Fruit fly (Drosophila melanogaster) whole organism, embryonic: ENCODE data around the gene slp1.

Experiments used
- B-H2 ChIP-seq: fragments of 200-800 bp; sonication (Bioruptor generic); optimal IDR thresholded peaks from 2 replicates; lab custom pipeline; 2018; ENCODE audit warnings: missing biosample characterization, mild to moderate bottlenecking, missing genetic modification characterization
- BEAF-32 ChIP-seq: fragments of 200-800 bp; sonication (Bioruptor generic); optimal IDR thresholded peaks from 3 replicates; lab custom pipeline; 2017; ENCODE audit warnings: missing biosample characterization, missing genetic modification characterization, mild to moderate bottlenecking, moderate library complexity, missing genetic modification reagents
- CG10274 ChIP-seq: fragments of 200-800 bp; sonication (Bioruptor generic); optimal IDR thresholded peaks from 3 replicates; lab custom pipeline; 2017; ENCODE audit warnings: missing biosample characterization, mild to moderate bottlenecking, missing genetic modification characterization
- CG10462 ChIP-seq: fragments of 200-800 bp; sonication (Bioruptor generic); optimal IDR thresholded peaks from 2 replicates; lab custom pipeline; 2016; ENCODE audit warnings: missing biosample characterization, missing genetic modification characterization
- CG14965 ChIP-seq: fragments of 200-800 bp; sonication (Bioruptor generic); optimal IDR thresholded peaks from 2 replicates; lab custom pipeline; 2016; ENCODE audit warnings: missing biosample characterization, missing genetic modification characterization, borderline replicate concordance
- CG1529 ChIP-seq: fragments of 200-800 bp; sonication (Bioruptor generic); optimal IDR thresholded peaks from 3 replicates; lab custom pipeline; 2018; ENCODE audit warnings: missing biosample characterization, missing genetic modification characterization
- CG1647 ChIP-seq: fragments of 200-800 bp; sonication (Bioruptor generic); optimal IDR thresholded peaks from 3 replicates; lab custom pipeline; 2016; ENCODE audit warnings: missing biosample characterization, missing genetic modification characterization
- CG18262 ChIP-seq: fragments of 200-800 bp; optimal IDR thresholded peaks from 3 replicates; lab custom pipeline; 2019; ENCODE audit warnings: missing biosample characterization, mild to moderate bottlenecking, missing genetic modification characterization, moderate library complexity
- CG18764 ChIP-seq: fragments of 200-800 bp; sonication (Bioruptor generic); optimal IDR thresholded peaks from 3 replicates; lab custom pipeline; 2016; ENCODE audit warnings: missing biosample characterization, missing genetic modification characterization
- CG2120 ChIP-seq: fragments of 200-800 bp; sonication (Bioruptor generic); optimal IDR thresholded peaks from 3 replicates; lab custom pipeline; 2016; ENCODE audit warnings: missing biosample characterization, missing genetic modification characterization
- CG31224 ChIP-seq: fragments of 200-800 bp; sonication (Bioruptor generic); IDR thresholded peaks from 2 replicates; pipeline ENCODE4 v1.3.6; 2022; ENCODE audit warnings: missing biosample characterization, missing genetic modification characterization
- CG31365 ChIP-seq: fragments of 200-800 bp; sonication (Bioruptor generic); optimal IDR thresholded peaks from 2 replicates; lab custom pipeline; 2018; ENCODE audit warnings: missing biosample characterization, mild to moderate bottlenecking, missing genetic modification characterization
- CG34376 ChIP-seq: fragments of 200-800 bp; sonication (Bioruptor generic); optimal IDR thresholded peaks from 2 replicates; lab custom pipeline; 2018; ENCODE audit warnings: missing biosample characterization, mild to moderate bottlenecking, missing genetic modification characterization
- CG4424 ChIP-seq: fragments of 200-800 bp; sonication (Bioruptor generic); optimal IDR thresholded peaks from 3 replicates; lab custom pipeline; 2016; ENCODE audit warnings: missing biosample characterization, missing genetic modification characterization
- CG5245 ChIP-seq: fragments of 200-800 bp; sonication (Bioruptor generic); optimal IDR thresholded peaks from 3 replicates; lab custom pipeline; 2016; ENCODE audit warnings: missing biosample characterization, missing genetic modification characterization
- CG7745 ChIP-seq: fragments of 200-800 bp; sonication (Bioruptor generic); optimal IDR thresholded peaks from 2 replicates; lab custom pipeline; 2018; ENCODE audit warnings: missing biosample characterization, mild to moderate bottlenecking, missing genetic modification characterization, moderate library complexity
- CG7786 ChIP-seq: fragments of 200-800 bp; sonication (Bioruptor generic); optimal IDR thresholded peaks from 2 replicates; lab custom pipeline; 2016; ENCODE audit warnings: missing biosample characterization, missing genetic modification characterization
- CG8281 ChIP-seq: fragments of 200-800 bp; sonication (Bioruptor generic); optimal IDR thresholded peaks from 2 replicates; lab custom pipeline; 2018; ENCODE audit warnings: missing biosample characterization, mild to moderate bottlenecking, missing genetic modification characterization, moderate library complexity
- CG8944 ChIP-seq: fragments of 200-800 bp; sonication (Bioruptor generic); optimal IDR thresholded peaks from 3 replicates; lab custom pipeline; 2016; ENCODE audit warnings: missing biosample characterization, missing genetic modification characterization
- CG9437 ChIP-seq: fragments of 200-800 bp; sonication (Bioruptor generic); optimal IDR thresholded peaks from 2 replicates; lab custom pipeline; 2018; ENCODE audit warnings: missing biosample characterization, mild to moderate bottlenecking, missing genetic modification characterization
- Dek ChIP-seq: fragments of 200-800 bp; sonication (Bioruptor generic); optimal IDR thresholded peaks from 3 replicates; lab custom pipeline; 2019; ENCODE audit warnings: missing biosample characterization, mild to moderate bottlenecking, missing genetic modification characterization, moderate library complexity
- Gsc ChIP-seq: fragments of 200-800 bp; sonication (Bioruptor generic); IDR thresholded peaks from 2 replicates; pipeline ENCODE4 v1.3.6; 2022; ENCODE audit warnings: missing biosample characterization, missing genetic modification characterization
- Hand ChIP-seq: fragments of 200-800 bp; sonication (Bioruptor generic); optimal IDR thresholded peaks from 2 replicates; lab custom pipeline; 2017; ENCODE audit warnings: mild to moderate bottlenecking, missing biosample characterization, missing genetic modification reagents, missing genetic modification characterization
- Max ChIP-seq: fragments of 200-800 bp; sonication (Bioruptor generic); optimal IDR thresholded peaks from 2 replicates; lab custom pipeline; 2016; ENCODE audit warnings: missing biosample characterization, mild to moderate bottlenecking, missing genetic modification characterization
- Mrtf ChIP-seq: fragments of 200-800 bp; sonication (Bioruptor generic); IDR thresholded peaks from 3 replicates; pipeline ENCODE4 v1.3.6; 2022; ENCODE audit warnings: missing biosample characterization, missing genetic modification characterization
- Scr ChIP-seq: fragments of 200-800 bp; sonication (Bioruptor generic); IDR thresholded peaks from 2 replicates; pipeline ENCODE4 v1.3.6; 2022; ENCODE audit warnings: missing biosample characterization, missing genetic modification characterization; ENCODE audit not compliant: partially characterized antibody
- al ChIP-seq: fragments of 200-800 bp; sonication (Bioruptor generic); IDR thresholded peaks from 2 replicates; pipeline ENCODE4 v1.3.6; 2022; ENCODE audit warnings: missing biosample characterization, missing genetic modification characterization
- ash1 ChIP-seq: fragments of 200-800 bp; sonication (Bioruptor generic); optimal IDR thresholded peaks from 2 replicates; lab custom pipeline; 2018; ENCODE audit warnings: missing biosample characterization, mild to moderate bottlenecking, missing genetic modification characterization
- bab2 ChIP-seq: fragments of 200-800 bp; sonication (Bioruptor generic); optimal IDR thresholded peaks from 2 replicates; lab custom pipeline; 2016; ENCODE audit warnings: missing biosample characterization, missing genetic modification characterization
- bbx ChIP-seq: fragments of 200-800 bp; sonication (Bioruptor generic); IDR thresholded peaks from 2 replicates; pipeline ENCODE4 v1.3.6; 2022; ENCODE audit warnings: missing biosample characterization, missing genetic modification characterization; ENCODE audit not compliant: partially characterized antibody
- br ChIP-seq: fragments of >200 bp; optimal IDR thresholded peaks from 2 replicates; lab custom pipeline; 2017
- caup ChIP-seq: fragments of 200-800 bp; sonication (Bioruptor generic); optimal IDR thresholded peaks from 3 replicates; lab custom pipeline; 2017; ENCODE audit warnings: missing biosample characterization, mild to moderate bottlenecking, missing genetic modification characterization, moderate library complexity; ENCODE audit not compliant: severe bottlenecking
- croc ChIP-seq: fragments of 200-800 bp; sonication (Bioruptor generic); conservative IDR thresholded peaks from 3 replicates; pipeline ENCODE4 v1.3.6; 2022; ENCODE audit warnings: missing biosample characterization, missing genetic modification characterization
- ewg ChIP-seq: fragments of 200-800 bp; sonication (Bioruptor generic); optimal IDR thresholded peaks from 3 replicates; lab custom pipeline; 2017; ENCODE audit warnings: mild to moderate bottlenecking, missing biosample characterization, missing genetic modification reagents, missing genetic modification characterization
- fd102C ChIP-seq: fragments of 200-800 bp; sonication (Bioruptor generic); optimal IDR thresholded peaks from 2 replicates; lab custom pipeline; 2018; ENCODE audit warnings: missing biosample characterization, mild to moderate bottlenecking, missing genetic modification characterization, moderate library complexity
- fd64A ChIP-seq: fragments of 200-800 bp; sonication (Bioruptor generic); optimal IDR thresholded peaks from 3 replicates; lab custom pipeline; 2018; ENCODE audit warnings: missing biosample characterization, mild to moderate bottlenecking, missing genetic modification characterization
- gro ChIP-seq: fragments of 200-800 bp; sonication (Bioruptor generic); optimal IDR thresholded peaks from 2 replicates; lab custom pipeline; 2016; ENCODE audit warnings: missing biosample characterization, missing genetic modification characterization
- gsb ChIP-seq: fragments of 200-800 bp; sonication (Bioruptor generic); IDR thresholded peaks from 2 replicates; pipeline ENCODE4 v1.3.6; 2022; ENCODE audit warnings: missing biosample characterization, missing genetic modification characterization
- jumu ChIP-seq: fragments of 200-800 bp; sonication (Bioruptor generic); optimal IDR thresholded peaks from 3 replicates; lab custom pipeline; 2016; ENCODE audit warnings: missing biosample characterization, missing genetic modification characterization
- lab ChIP-seq: fragments of 200-800 bp; sonication (Bioruptor generic); optimal IDR thresholded peaks from 3 replicates; lab custom pipeline; 2017; ENCODE audit warnings: missing biosample characterization, missing genetic modification characterization, mild to moderate bottlenecking, moderate library complexity, missing genetic modification reagents
- lmd ChIP-seq: fragments of 200-800 bp; sonication (Bioruptor generic); IDR thresholded peaks from 2 replicates; pipeline ENCODE4 v1.3.6; 2022; ENCODE audit warnings: missing biosample characterization, missing genetic modification characterization
- maf-S ChIP-seq: fragments of 200-800 bp; sonication (Bioruptor generic); optimal IDR thresholded peaks from 2 replicates; lab custom pipeline; 2016; ENCODE audit warnings: missing biosample characterization, missing genetic modification characterization
- mld ChIP-seq: fragments of 200-800 bp; sonication (Bioruptor generic); IDR thresholded peaks from 3 replicates; pipeline ENCODE4 v1.3.6; 2022; ENCODE audit warnings: missing biosample characterization, missing genetic modification characterization; ENCODE audit not compliant: partially characterized antibody
- oc ChIP-seq: fragments of 200-800 bp; sonication (Bioruptor generic); optimal IDR thresholded peaks from 2 replicates; lab custom pipeline; 2018; ENCODE audit warnings: missing biosample characterization, mild to moderate bottlenecking, missing genetic modification characterization, moderate library complexity
- run ChIP-seq: fragments of 200-800 bp; sonication (Bioruptor generic); optimal IDR thresholded peaks from 3 replicates; lab custom pipeline; 2018; ENCODE audit warnings: missing biosample characterization, mild to moderate bottlenecking, missing genetic modification characterization
- salm ChIP-seq: fragments of 200-800 bp; sonication (Bioruptor generic); optimal IDR thresholded peaks from 2 replicates; lab custom pipeline; 2018; ENCODE audit warnings: missing biosample characterization, mild to moderate bottlenecking, missing genetic modification characterization
- slbo ChIP-seq: fragments of 200-800 bp; sonication (Bioruptor generic); IDR thresholded peaks from 2 replicates; pipeline ENCODE4 v1.3.6; 2022; ENCODE audit warnings: missing biosample characterization, missing genetic modification characterization
- sob ChIP-seq: fragments of 200-800 bp; sonication (Bioruptor generic); IDR thresholded peaks from 2 replicates; pipeline ENCODE4 v1.3.6; 2022; ENCODE audit warnings: missing biosample characterization, missing genetic modification characterization
- tio ChIP-seq: fragments of 200-800 bp; sonication (Bioruptor generic); optimal IDR thresholded peaks from 2 replicates; lab custom pipeline; 2017; ENCODE audit warnings: missing biosample characterization, missing genetic modification characterization, inconsistent platforms
- trem ChIP-seq: fragments of 200-800 bp; optimal IDR thresholded peaks from 3 replicates; lab custom pipeline; 2019; ENCODE audit warnings: missing biosample characterization, mild to moderate bottlenecking, missing genetic modification characterization, moderate library complexity

slp1 gene

DNA sequence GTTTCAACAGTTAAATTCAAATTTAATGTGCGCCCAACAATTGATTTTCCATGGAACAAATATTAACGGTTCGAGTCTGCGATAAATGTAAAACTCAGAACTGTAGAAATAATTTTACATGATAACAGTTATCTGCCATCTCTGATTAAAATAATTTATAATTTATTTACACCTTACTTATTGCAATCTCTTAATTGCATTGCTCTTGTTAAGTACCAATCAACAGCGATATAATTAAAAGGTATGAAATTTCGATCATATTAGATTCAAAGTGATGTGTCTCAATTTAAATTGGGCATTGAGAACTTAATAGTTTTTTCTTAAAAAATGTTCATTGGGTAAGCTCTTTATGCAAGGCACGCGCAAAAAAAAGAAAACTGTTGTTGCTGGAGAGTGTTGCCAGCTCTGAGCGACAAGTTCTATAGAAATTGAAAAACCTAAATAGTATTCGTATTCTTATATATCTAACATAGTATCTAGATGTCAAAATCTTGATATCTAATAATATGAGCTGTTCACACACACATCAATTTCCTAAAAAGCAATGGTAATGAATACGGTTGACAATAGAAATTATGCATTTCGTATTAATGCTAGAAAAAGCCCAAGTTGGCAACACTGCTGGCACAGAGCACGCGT is 22.5 kb upstream of the slp1 start (continued):
- TF ChIP-seq Max: peak; percentile 63
- TF ChIP-seq CG10462: peak; percentile 20
- peak; percentile 55 for TF ChIP-seq tio (GFP tag; lab: Kevin White, UChicago)
- no peak for TF ChIP-seq caup
- TF ChIP-seq Scr: 0 out of 2 replicates have a peak, but pooled peaks have one; percentile 10
- peak; percentile 35 for TF ChIP-seq BEAF-32 (GFP tag; lab: Kevin White, UChicago)
- TF ChIP-seq br (lab: Kevin White, UChicago): no peak
- TF ChIP-seq CG1529 (GFP tag; lab: Kevin White, UChicago): peak; percentile 26
- no peak for TF ChIP-seq Gsc (GFP tag; lab: Robert Waterston, UW)
- TF ChIP-seq CG9437: peak; percentile 61
- peak; percentile 72 for TF ChIP-seq lmd (GFP tag; lab: Robert Waterston, UW)
- no peak for TF ChIP-seq fd64A
- TF ChIP-seq gro (GFP tag; lab: Kevin White, UChicago): no peak
- TF ChIP-seq CG1647: no peak
- no peak for TF ChIP-seq ash1
- no peak for TF ChIP-seq Mrtf
- TF ChIP-seq trem: no peak
- TF ChIP-seq CG18764: peak; percentile 29
- peak; percentile 28 for TF ChIP-seq CG8944 (GFP tag; lab: Kevin White, UChicago)
- peak; percentile 66; the same call in 1 of the 2 replicates for TF ChIP-seq sob (GFP tag; lab: Robert Waterston, UW)
- TF ChIP-seq CG34376 (GFP tag; lab: Kevin White, UChicago): peak; percentile 53
- no peak for TF ChIP-seq CG10274 (GFP tag; lab: Kevin White, UChicago)
- peak; percentile 81 for TF ChIP-seq lab (GFP tag; lab: Kevin White, UChicago)
- TF ChIP-seq bab2 (GFP tag; lab: Kevin White, UChicago): peak; percentile 51
- peak; percentile 46 for TF ChIP-seq jumu (GFP tag; lab: Kevin White, UChicago)
- peak; percentile 77 for TF ChIP-seq slbo (GFP tag; lab: Robert Waterston, UW)
- no peak for TF ChIP-seq CG7745 (tag; lab: Kevin White, UChicago)
- peak; percentile 60 for TF ChIP-seq CG4424 (GFP tag; lab: Kevin White, UChicago)
- peak; percentile 86 for TF ChIP-seq Dek (tag; lab: Kevin White, UChicago)
- peak; percentile 82 for TF ChIP-seq B-H2 (GFP tag; lab: Kevin White, UChicago)
- TF ChIP-seq CG31365 (tag; lab: Kevin White, UChicago): peak; percentile 2
- peak; percentile 28 for TF ChIP-seq Hand (GFP tag; lab: Kevin White, UChicago)
- no peak for TF ChIP-seq fd102C (GFP tag; lab: Kevin White, UChicago)
- TF ChIP-seq ewg (GFP tag; lab: Kevin White, UChicago): peak; percentile 71
- peak; percentile 43; the same call in 1 of the 2 replicates for TF ChIP-seq gsb (GFP tag; lab: Robert Waterston, UW)
- TF ChIP-seq CG8281 (tag; lab: Kevin White, UChicago): no peak
- TF ChIP-seq CG14965 (GFP tag; lab: Kevin White, UChicago): no peak
- no peak for TF ChIP-seq bbx (GFP tag; lab: Robert Waterston, UW)
- peak; percentile 89 for TF ChIP-seq CG2120 (GFP tag; lab: Kevin White, UChicago)
- TF ChIP-seq al (GFP tag; lab: Robert Waterston, UW): peak; percentile 55; the same call in 1 of the 2 replicates
- peak; percentile 38 for TF ChIP-seq CG5245 (GFP tag; lab: Kevin White, UChicago)
- peak; percentile 53 for TF ChIP-seq CG7786 (GFP tag; lab: Kevin White, UChicago)
- no peak; the same call in 2 of the 3 replicates for TF ChIP-seq croc
- TF ChIP-seq CG31224 (GFP tag; lab: Robert Waterston, UW): peak; percentile 45
- TF ChIP-seq salm: peak; percentile 71
- no peak for TF ChIP-seq maf-S (GFP tag; lab: Kevin White, UChicago)
- no peak for TF ChIP-seq oc (tag; lab: Kevin White, UChicago)
- no peak for TF ChIP-seq mld (GFP tag; lab: Robert Waterston, UW)
- peak; percentile 24 for TF ChIP-seq CG18262 (tag; lab: Kevin White, UChicago)
- TF ChIP-seq run (tag; lab: Kevin White, UChicago): peak; percentile 0
